Worm (Caenorhabditis elegans) whole organism, midembryonic: ENCODE measurements around the gene Y41C4A.7.

Experiments used
- cog-1 ChIP-seq: sonication (generic microtip); optimal IDR thresholded peaks from 2 replicates; lab custom pipeline; 2016; ENCODE audit warnings: missing genetic modification characterization, missing compliant biosample characterization
- flt-1 ChIP-seq: fragments of 200-800 bp; sonication (Bioruptor generic); IDR thresholded peaks from 2 replicates; pipeline ENCODE4 v1.3.6; 2022; ENCODE audit warnings: missing genetic modification characterization, missing compliant biosample characterization
- med-1 ChIP-seq: sonication (generic microtip); optimal IDR thresholded peaks from 2 replicates; lab custom pipeline; 2017; ENCODE audit warnings: missing genetic modification characterization, mild to moderate bottlenecking, missing compliant biosample characterization, antibody characterized with exemption, missing genetic modification reagents; ENCODE audit not compliant: insufficient read depth
- tab-1 ChIP-seq: fragments of 200-800 bp; sonication (Bioruptor generic); IDR thresholded peaks from 2 replicates; pipeline ENCODE4 v1.3.6; 2022; ENCODE audit warnings: missing genetic modification characterization, missing compliant biosample characterization
- ztf-23 ChIP-seq: fragments of 200-800 bp; sonication (Bioruptor generic); IDR thresholded peaks from 2 replicates; pipeline ENCODE4 v1.3.6; 2022; ENCODE audit warnings: missing genetic modification reagents, missing genetic modification characterization, missing compliant biosample characterization
- ztf-29 ChIP-seq: fragments of 200-800 bp; sonication (Bioruptor generic); IDR thresholded peaks from 2 replicates; pipeline ENCODE4 v1.3.6; 2022; ENCODE audit warnings: missing genetic modification reagents, missing genetic modification characterization, missing compliant biosample characterization

- TF ChIP-seq ztf-23 (no peak), cog-1 (tag; lab: Kevin White, UChicago) (no peak), tab-1 (GFP tag; lab: Robert Waterston, UW) (no peak), flt-1 (GFP tag; lab: Robert Waterston, UW) (no peak), med-1 (GFP tag; lab: Kevin White, UChicago) (no peak), ztf-29 (GFP tag; lab: Robert Waterston, UW) (no peak)
Measured at ce11 chrIII:11742191-11742590, 43.5 kb downstream of the Y41C4A.7 start.
